Worm (Caenorhabditis elegans) whole organism, L4 larva: Measurements from ENCODE around the gene D1044.6.

Experiments
- aly-2 ChIP-seq: sonication (generic microtip); optimal IDR thresholded peaks from 2 replicates; lab custom pipeline; 2018; ENCODE audit warnings: missing biosample characterization, missing genetic modification characterization
- ceh-28 ChIP-seq: fragments of 150-350 bp; optimal IDR thresholded peaks from 2 replicates; lab custom pipeline; 2014; ENCODE audit warnings: missing biosample characterization, missing genetic modification reagents, missing genetic modification characterization
- dmd-9 ChIP-seq: fragments of 200-800 bp; sonication (Bioruptor generic); IDR thresholded peaks from 2 replicates; pipeline ENCODE4 v1.3.6; 2022; ENCODE audit warnings: missing genetic modification reagents, missing genetic modification characterization, missing compliant biosample characterization
- hif-1 ChIP-seq, 2 experiments: sonication (generic microtip); optimal IDR thresholded peaks; 2 replicates each; lab custom pipeline; 2016 to 2017; ENCODE audit warnings: missing compliant biosample characterization in 2 of 2, missing genetic modification characterization in 2 of 2, missing genetic modification reagents in 2 of 2, missing genotype in 2 of 2, mild to moderate bottlenecking in 1 of 2
- lin-1 ChIP-seq: fragments of 200-800 bp; sonication (Bioruptor generic); IDR thresholded peaks from 2 replicates; pipeline ENCODE4 v1.3.6; 2022; ENCODE audit warnings: missing genetic modification reagents, missing genetic modification characterization, missing compliant biosample characterization
- mep-1 ChIP-seq: fragments of 150-350 bp; sonication (generic microtip); optimal IDR thresholded peaks from 3 replicates; lab custom pipeline; 2014; ENCODE audit warnings: missing biosample characterization, missing genetic modification characterization
- nhr-41 ChIP-seq: fragments of 200-800 bp; sonication (Bioruptor generic); IDR thresholded peaks from 2 replicates; pipeline ENCODE4 v1.3.6; 2022; ENCODE audit warnings: missing genetic modification reagents, missing genetic modification characterization, missing compliant biosample characterization
- nhr-77 ChIP-seq: fragments of 150-350 bp; optimal IDR thresholded peaks from 2 replicates; lab custom pipeline; 2014; ENCODE audit warnings: missing biosample characterization, missing genetic modification characterization
- pha-4 ChIP-seq, 2 experiments: fragments of 150-350 bp in 1 of 2; fragments of 200-800 bp in 1 of 2; sonication (Bioruptor generic) in 1 of 2; IDR thresholded peaks in 1 of 2; optimal IDR thresholded peaks in 1 of 2; 2 replicates each; pipeline versions ENCODE4 v1.3.6 to Lab custom; 2014 to 2022; ENCODE audit warnings: missing genetic modification characterization in 2 of 2, missing genetic modification reagents in 2 of 2, missing biosample characterization in 1 of 2, missing compliant biosample characterization in 1 of 2
- spr-3 ChIP-seq: fragments of 200-800 bp; sonication (Bioruptor generic); optimal IDR thresholded peaks from 2 replicates; lab custom pipeline; 2018; ENCODE audit warnings: mild to moderate bottlenecking, missing genetic modification characterization, missing compliant biosample characterization
- unc-130 ChIP-seq: sonication (generic microtip); optimal IDR thresholded peaks from 2 replicates; lab custom pipeline; 2016; ENCODE audit warnings: missing genetic modification reagents, missing genetic modification characterization, missing compliant biosample characterization
- unc-39 ChIP-seq: sonication (generic microtip); optimal IDR thresholded peaks from 2 replicates; lab custom pipeline; 2017; ENCODE audit warnings: missing biosample characterization, missing genetic modification characterization
- unc-62 ChIP-seq, 3 experiments: fragments of 150-350 bp in 1 of 3; sonication (generic microtip); optimal IDR thresholded peaks in 2 of 3; peaks in 1 of 3; 1 replicate in 1 of 3; 2 replicates in 2 of 3; lab custom pipeline; 2014 to 2017; ENCODE audit warnings: missing biosample characterization in 3 of 3, missing genetic modification characterization in 3 of 3, missing genetic modification reagents in 3 of 3, missing genotype in 1 of 3

DNA sequence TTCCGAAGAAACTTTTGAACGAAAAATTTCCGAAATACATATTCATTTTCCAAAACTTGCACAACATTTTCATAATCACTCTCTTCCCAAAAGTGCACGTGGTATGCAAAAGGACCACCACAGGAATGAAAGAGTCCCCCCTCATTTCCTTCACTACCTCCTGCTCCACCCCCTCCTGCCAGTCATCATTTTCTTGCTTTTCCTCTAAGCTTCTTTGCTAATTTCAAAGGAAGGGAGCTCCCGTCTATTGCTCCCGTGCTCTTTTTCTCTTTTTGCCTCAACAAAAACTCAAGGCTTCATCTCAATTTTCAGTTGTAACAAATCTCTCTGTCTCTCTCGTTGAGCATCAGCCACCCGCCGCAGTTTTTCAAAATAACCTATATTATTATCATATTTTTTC, 29.8 kb upstream of the D1044.6 start:
- no peak for TF ChIP-seq dmd-9 (GFP tag; lab: Robert Waterston, UW)
- TF ChIP-seq unc-130 (GFP tag; lab: Kevin White, UChicago) = no peak
- no peak for TF ChIP-seq unc-62 (GFP tag; optimal IDR thresholded peaks at IDR 0.05 in 1 of 2; lab: Kevin White, UChicago)
- TF ChIP-seq unc-62 (tag; optimal IDR thresholded peaks at IDR 0.05; lab: Kevin White, UChicago) = no peak
- no peak for TF ChIP-seq spr-3
- no peak for TF ChIP-seq pha-4 (GFP tag; IDR thresholded peaks at IDR 0.05; lab: Robert Waterston, UW)
- TF ChIP-seq pha-4 (tag; optimal IDR thresholded peaks at IDR 0.05; lab: Kevin White, UChicago) = no peak
- TF ChIP-seq mep-1 (tag; lab: Kevin White, UChicago) = no peak
- TF ChIP-seq nhr-41 (GFP tag; lab: Robert Waterston, UW) = no peak
- no peak for TF ChIP-seq aly-2
- TF ChIP-seq ceh-28 (tag; lab: Kevin White, UChicago) = no peak
- TF ChIP-seq unc-39 (tag; lab: Kevin White, UChicago) = no peak
- no peak for TF ChIP-seq nhr-77 (tag; lab: Kevin White, UChicago)
- no peak for TF ChIP-seq hif-1 (tag; optimal IDR thresholded peaks at IDR 0.05; lab: Kevin White, UChicago)
- TF ChIP-seq lin-1 (GFP tag; lab: Robert Waterston, UW) = no peak
